Fruit fly (Drosophila melanogaster) whole organism, embryonic: Measurements from ENCODE around the gene mTor.

Experiments used
- CG11398 ChIP-seq: fragments of 200-800 bp; sonication (Bioruptor generic); optimal IDR thresholded peaks from 2 replicates; lab custom pipeline; 2016; ENCODE audit warnings: missing biosample characterization, missing genetic modification characterization
- CG11723 ChIP-seq: fragments of 200-800 bp; sonication (Bioruptor generic); optimal IDR thresholded peaks from 2 replicates; lab custom pipeline; 2017; ENCODE audit warnings: missing biosample characterization, mild to moderate bottlenecking, missing genetic modification characterization
- CG12104 ChIP-seq: fragments of 200-800 bp; sonication (Bioruptor generic); optimal IDR thresholded peaks from 3 replicates; lab custom pipeline; 2016; ENCODE audit warnings: missing biosample characterization, missing genetic modification characterization
- CG13424 ChIP-seq: fragments of 200-800 bp; sonication (Bioruptor generic); optimal IDR thresholded peaks from 2 replicates; lab custom pipeline; 2019; ENCODE audit warnings: missing biosample characterization, mild to moderate bottlenecking, missing genetic modification characterization, moderate library complexity
- CG13894 ChIP-seq: fragments of 200-800 bp; sonication (Bioruptor generic); optimal IDR thresholded peaks from 3 replicates; lab custom pipeline; 2018; ENCODE audit warnings: missing biosample characterization, mild to moderate bottlenecking, missing genetic modification characterization, moderate library complexity
- CG15011 ChIP-seq: fragments of 200-800 bp; sonication (Bioruptor generic); optimal IDR thresholded peaks from 3 replicates; lab custom pipeline; 2018; ENCODE audit warnings: missing biosample characterization, mild to moderate bottlenecking, missing genetic modification characterization
- CG15601 ChIP-seq: fragments of 200-800 bp; sonication (Bioruptor generic); optimal IDR thresholded peaks from 3 replicates; lab custom pipeline; 2019; ENCODE audit warnings: missing biosample characterization, mild to moderate bottlenecking, missing genetic modification characterization, moderate library complexity
- CG16863 ChIP-seq: fragments of 200-800 bp; sonication (Bioruptor generic); optimal IDR thresholded peaks from 3 replicates; lab custom pipeline; 2016; ENCODE audit warnings: missing biosample characterization, missing genetic modification characterization
- CG17568 ChIP-seq: fragments of 200-800 bp; sonication (Bioruptor generic); optimal IDR thresholded peaks from 2 replicates; lab custom pipeline; 2018; ENCODE audit warnings: missing biosample characterization, mild to moderate bottlenecking, missing genetic modification characterization, moderate library complexity
- CG18599 ChIP-seq: fragments of 200-800 bp; sonication (Bioruptor generic); optimal IDR thresholded peaks from 3 replicates; lab custom pipeline; 2017; ENCODE audit warnings: missing biosample characterization, missing genetic modification characterization, mild to moderate bottlenecking, moderate library complexity, missing genetic modification reagents
- CG31224 ChIP-seq: fragments of 200-800 bp; sonication (Bioruptor generic); IDR thresholded peaks from 2 replicates; pipeline ENCODE4 v1.3.6; 2022; ENCODE audit warnings: missing biosample characterization, missing genetic modification characterization
- CG32532 ChIP-seq: fragments of 200-800 bp; sonication (Bioruptor generic); IDR thresholded peaks from 2 replicates; pipeline ENCODE4 v1.3.6; 2022; ENCODE audit warnings: missing biosample characterization, missing genetic modification characterization
- CG34224 ChIP-seq: fragments of 200-800 bp; sonication (Bioruptor generic); IDR thresholded peaks from 3 replicates; pipeline ENCODE4 v1.3.6; 2022; ENCODE audit warnings: missing biosample characterization, missing genetic modification characterization; ENCODE audit not compliant: partially characterized antibody
- CG7928 ChIP-seq: fragments of 200-800 bp; sonication (Bioruptor generic); optimal IDR thresholded peaks from 2 replicates; lab custom pipeline; 2017; ENCODE audit warnings: missing biosample characterization, mild to moderate bottlenecking, missing genetic modification characterization
- CrebB ChIP-seq: fragments of 200-800 bp; sonication (Bioruptor generic); optimal IDR thresholded peaks from 3 replicates; lab custom pipeline; 2018; ENCODE audit warnings: missing biosample characterization, mild to moderate bottlenecking, missing genetic modification characterization
- Elba2 ChIP-seq: fragments of 200-800 bp; sonication (Bioruptor generic); optimal IDR thresholded peaks from 3 replicates; lab custom pipeline; 2016; ENCODE audit warnings: missing biosample characterization, missing genetic modification characterization
- HLH4C ChIP-seq: fragments of 200-800 bp; sonication (Bioruptor generic); IDR thresholded peaks from 3 replicates; pipeline ENCODE4 v1.3.6; 2022; ENCODE audit warnings: missing biosample characterization, missing genetic modification characterization; ENCODE audit not compliant: partially characterized antibody
- Kr ChIP-seq: fragments of 200-800 bp; sonication (Bioruptor generic); optimal IDR thresholded peaks from 2 replicates; lab custom pipeline; 2017; ENCODE audit warnings: missing biosample characterization, mild to moderate bottlenecking, missing genetic modification characterization
- MESR4 ChIP-seq: fragments of 200-800 bp; sonication (Bioruptor generic); optimal IDR thresholded peaks from 2 replicates; lab custom pipeline; 2018; ENCODE audit warnings: missing biosample characterization, mild to moderate bottlenecking, missing genetic modification characterization, moderate library complexity
- Meics ChIP-seq: fragments of 200-800 bp; sonication (Bioruptor generic); optimal IDR thresholded peaks from 2 replicates; lab custom pipeline; 2017; ENCODE audit warnings: missing biosample characterization, mild to moderate bottlenecking, missing genetic modification characterization
- Ptx1 ChIP-seq: fragments of 200-800 bp; sonication (Bioruptor generic); IDR thresholded peaks from 2 replicates; pipeline ENCODE4 v1.3.6; 2022; ENCODE audit warnings: missing biosample characterization, missing genetic modification characterization
- YL-1 ChIP-seq: fragments of 200-800 bp; sonication (Bioruptor generic); optimal IDR thresholded peaks from 3 replicates; lab custom pipeline; 2017; ENCODE audit warnings: missing biosample characterization, mild to moderate bottlenecking, missing genetic modification characterization
- al ChIP-seq: fragments of 200-800 bp; sonication (Bioruptor generic); IDR thresholded peaks from 2 replicates; pipeline ENCODE4 v1.3.6; 2022; ENCODE audit warnings: missing biosample characterization, missing genetic modification characterization
- cad ChIP-seq: fragments of >200 bp; optimal IDR thresholded peaks from 2 replicates; lab custom pipeline; 2017; ENCODE audit warnings: missing biosample characterization, missing genetic modification characterization
- ci ChIP-seq: fragments of 200-800 bp; sonication (Bioruptor generic); IDR thresholded peaks from 3 replicates; pipeline ENCODE4 v1.3.6; 2022; ENCODE audit warnings: missing biosample characterization, missing genetic modification characterization
- danr ChIP-seq: fragments of 200-800 bp; sonication (Bioruptor generic); IDR thresholded peaks from 2 replicates; pipeline ENCODE4 v1.3.6; 2022; ENCODE audit warnings: missing biosample characterization, missing genetic modification characterization
- dati ChIP-seq: fragments of 200-800 bp; sonication (Bioruptor generic); IDR thresholded peaks from 2 replicates; pipeline ENCODE4 v1.3.6; 2022; ENCODE audit warnings: missing biosample characterization, missing genetic modification characterization
- disco-r ChIP-seq: fragments of 200-800 bp; sonication (Bioruptor generic); optimal IDR thresholded peaks from 2 replicates; lab custom pipeline; 2016; ENCODE audit warnings: missing biosample characterization, missing genetic modification characterization
- dpn ChIP-seq, 2 experiments: fragments of 200-800 bp; sonication (Bioruptor generic); optimal IDR thresholded peaks; 3 replicates each; lab custom pipeline; 2016; ENCODE audit warnings: missing biosample characterization in 2 of 2, missing genetic modification characterization in 2 of 2
- exex ChIP-seq: fragments of 200-800 bp; sonication (Bioruptor generic); optimal IDR thresholded peaks from 4 replicates; lab custom pipeline; 2018; ENCODE audit warnings: missing biosample characterization, mild to moderate bottlenecking, missing genetic modification characterization, moderate library complexity
- fd96Cb ChIP-seq: fragments of 200-800 bp; sonication (Bioruptor generic); optimal IDR thresholded peaks from 2 replicates; lab custom pipeline; 2018; ENCODE audit warnings: missing biosample characterization, mild to moderate bottlenecking, missing genetic modification characterization, moderate library complexity
- gfzf ChIP-seq: fragments of 200-800 bp; sonication (Bioruptor generic); optimal IDR thresholded peaks from 2 replicates; lab custom pipeline; 2016; ENCODE audit warnings: missing biosample characterization, mild to moderate bottlenecking, missing genetic modification characterization, moderate library complexity
- jumu ChIP-seq: fragments of 200-800 bp; sonication (Bioruptor generic); optimal IDR thresholded peaks from 3 replicates; lab custom pipeline; 2016; ENCODE audit warnings: missing biosample characterization, missing genetic modification characterization
- mirr ChIP-seq: fragments of 200-800 bp; sonication (Bioruptor generic); optimal IDR thresholded peaks from 3 replicates; lab custom pipeline; 2018; ENCODE audit warnings: missing biosample characterization, mild to moderate bottlenecking, missing genetic modification characterization
- nom ChIP-seq: fragments of 200-800 bp; sonication (Bioruptor generic); optimal IDR thresholded peaks from 2 replicates; lab custom pipeline; 2017; ENCODE audit warnings: missing biosample characterization, missing genetic modification characterization, mild to moderate bottlenecking, moderate library complexity, missing genetic modification reagents
- p53 ChIP-seq: fragments of 200-800 bp; sonication (Bioruptor generic); optimal IDR thresholded peaks from 2 replicates; lab custom pipeline; 2016; ENCODE audit warnings: missing biosample characterization, missing genetic modification characterization
- pan ChIP-seq, 4 experiments: fragments of >200 bp in 3 of 4; fragments of 200-800 bp in 1 of 4; sonication (Bioruptor generic) in 1 of 4; optimal IDR thresholded peaks in 3 of 4; IDR thresholded peaks in 1 of 4; 2 replicates each; pipeline versions ENCODE4 v1.3.6 to Lab custom; 2017 to 2022; ENCODE audit warnings: missing biosample characterization in 2 of 4, missing genetic modification characterization in 2 of 4, mixed read lengths in 1 of 4
- pb ChIP-seq: fragments of 200-800 bp; sonication (Bioruptor generic); optimal IDR thresholded peaks from 3 replicates; lab custom pipeline; 2016; ENCODE audit warnings: missing biosample characterization, missing genetic modification characterization
- pho ChIP-seq: fragments of 200-800 bp; sonication (Bioruptor generic); optimal IDR thresholded peaks from 2 replicates; lab custom pipeline; 2016; ENCODE audit warnings: missing biosample characterization, missing genetic modification characterization
- psq ChIP-seq: fragments of 200-800 bp; sonication (Bioruptor generic); optimal IDR thresholded peaks from 2 replicates; lab custom pipeline; 2017; ENCODE audit warnings: missing biosample characterization, missing genetic modification characterization
- sc ChIP-seq, 3 experiments: fragments of >200 bp in 2 of 3; fragments of 200-800 bp in 1 of 3; sonication (Bioruptor generic) in 1 of 3; optimal IDR thresholded peaks; 2 replicates in 2 of 3; 3 replicates in 1 of 3; lab custom pipeline; 2017; ENCODE audit warnings: mild to moderate bottlenecking in 1 of 3, missing biosample characterization in 1 of 3, missing genetic modification characterization in 1 of 3, missing genetic modification reagents in 1 of 3
- sens-2 ChIP-seq: fragments of 200-800 bp; sonication (Bioruptor generic); IDR thresholded peaks from 2 replicates; pipeline ENCODE4 v1.3.6; 2022; ENCODE audit warnings: missing biosample characterization, missing genetic modification characterization
- slou ChIP-seq: fragments of 200-800 bp; sonication (Bioruptor generic); optimal IDR thresholded peaks from 3 replicates; lab custom pipeline; 2016; ENCODE audit warnings: missing biosample characterization, missing genetic modification characterization
- sqz ChIP-seq: fragments of 200-800 bp; sonication (Bioruptor generic); optimal IDR thresholded peaks from 3 replicates; lab custom pipeline; 2018; ENCODE audit warnings: missing biosample characterization, mild to moderate bottlenecking, missing genetic modification characterization
- stc ChIP-seq: fragments of 200-800 bp; sonication (Bioruptor generic); IDR thresholded peaks from 2 replicates; pipeline ENCODE4 v1.3.6; 2022; ENCODE audit warnings: missing biosample characterization, missing genetic modification characterization
- tio ChIP-seq: fragments of 200-800 bp; sonication (Bioruptor generic); optimal IDR thresholded peaks from 2 replicates; lab custom pipeline; 2017; ENCODE audit warnings: missing biosample characterization, missing genetic modification characterization, inconsistent platforms
- trh ChIP-seq: fragments of 200-800 bp; sonication (Bioruptor generic); optimal IDR thresholded peaks from 2 replicates; lab custom pipeline; 2016; ENCODE audit warnings: missing biosample characterization, missing genetic modification characterization
- vvl ChIP-seq: fragments of 200-800 bp; sonication (Bioruptor generic); IDR thresholded peaks from 2 replicates; pipeline ENCODE4 v1.3.6; 2022; ENCODE audit warnings: missing biosample characterization, missing genetic modification characterization
- wdn ChIP-seq: fragments of 200-800 bp; sonication (Bioruptor generic); IDR thresholded peaks from 2 replicates; pipeline ENCODE4 v1.3.6; 2022; ENCODE audit warnings: missing biosample characterization, missing genetic modification characterization

mTor gene

dm6 chr2L:12974045-12974539, 30.2 kb upstream of the mTor start, which contains the start of gene Vha68-2 (continued):
- TF ChIP-seq dati (GFP tag; lab: Robert Waterston, UW), result no peak
- no peak for TF ChIP-seq cad (GFP tag; lab: Kevin White, UChicago)
- peak; percentile 55; the same call in 1 of the 2 replicates for TF ChIP-seq wdn (GFP tag; lab: Robert Waterston, UW)
- TF ChIP-seq stc (GFP tag; lab: Robert Waterston, UW), result 0 out of 2 replicates have a peak, but pooled peaks have one; percentile 22
- TF ChIP-seq YL-1 (GFP tag; lab: Kevin White, UChicago), result peak; percentile 2
- peak; percentile 10 for TF ChIP-seq pb (GFP tag; lab: Kevin White, UChicago)
- TF ChIP-seq CrebB (tag; lab: Kevin White, UChicago), result peak; percentile 81
- TF ChIP-seq exex (tag; lab: Kevin White, UChicago), result peak; percentile 3
- TF ChIP-seq al (GFP tag; lab: Robert Waterston, UW), result no peak
- TF ChIP-seq Meics (GFP tag; lab: Kevin White, UChicago), result no peak
- TF ChIP-seq CG18599, result no peak
- TF ChIP-seq slou (GFP tag; lab: Kevin White, UChicago), result no peak
- no peak for TF ChIP-seq sens-2 (GFP tag; lab: Robert Waterston, UW)
- TF ChIP-seq pan (optimal IDR thresholded peaks at IDR 0.05; lab: Kevin White, UChicago), result no peak
- peak in 1 of 2 experiments; percentile 6 for TF ChIP-seq pan (GFP tag; optimal IDR thresholded peaks at IDR 0.05 in 1 of 2, IDR thresholded peaks at IDR 0.05 in 1 of 2)
- TF ChIP-seq CG13894, result peak; percentile 15
- TF ChIP-seq trh, result peak; percentile 3
- no peak; the same call in 1 of the 2 replicates for TF ChIP-seq CG32532 (GFP tag; lab: Robert Waterston, UW)
- TF ChIP-seq MESR4, result peak; percentile 18
- TF ChIP-seq nom (GFP tag; lab: Kevin White, UChicago), result peak; percentile 49
- no peak for TF ChIP-seq fd96Cb
- peak; percentile 92 for TF ChIP-seq ci
- no peak for TF ChIP-seq tio (GFP tag; lab: Kevin White, UChicago)
- TF ChIP-seq sc (optimal IDR thresholded peaks at IDR 0.05; lab: Kevin White, UChicago), result no peak
- no peak for TF ChIP-seq sc (GFP tag; optimal IDR thresholded peaks at IDR 0.05; lab: Kevin White, UChicago)
- peak; percentile 57 for TF ChIP-seq jumu (GFP tag; lab: Kevin White, UChicago)
- peak; percentile 49 for TF ChIP-seq HLH4C (GFP tag; lab: Robert Waterston, UW)
- TF ChIP-seq CG13424 (tag; lab: Kevin White, UChicago), result peak; percentile 55
- TF ChIP-seq vvl (GFP tag; lab: Robert Waterston, UW), result peak; percentile 79
- peak; percentile 10 for TF ChIP-seq pho
- peak; percentile 28 for TF ChIP-seq CG15601
- TF ChIP-seq Ptx1 (GFP tag; lab: Robert Waterston, UW), result peak; percentile 62
- peak; percentile 52 for TF ChIP-seq mirr (GFP tag; lab: Kevin White, UChicago)
- peak; percentile 50 for TF ChIP-seq gfzf (GFP tag; lab: Kevin White, UChicago)
- TF ChIP-seq disco-r (GFP tag; lab: Kevin White, UChicago), result peak; percentile 43

dm6 chr2L:12974562-12975366, 29.5 kb upstream of the mTor start:
- TF ChIP-seq CG12104 (GFP tag; lab: Kevin White, UChicago), result no peak
- no peak for TF ChIP-seq CG16863 (GFP tag; lab: Kevin White, UChicago)
- no peak for TF ChIP-seq p53 (GFP tag; lab: Kevin White, UChicago)
- peak; percentile 37 for TF ChIP-seq sqz (GFP tag; lab: Kevin White, UChicago)
- TF ChIP-seq CG7928 (GFP tag; lab: Kevin White, UChicago), result no peak
- no peak for TF ChIP-seq dpn (GFP tag; optimal IDR thresholded peaks at IDR 0.05; lab: Kevin White, UChicago)
- no peak for TF ChIP-seq CG11398
- TF ChIP-seq CG17568, result no peak
- TF ChIP-seq Kr, result no peak
- TF ChIP-seq CG34224 (GFP tag; lab: Robert Waterston, UW), result no peak
- TF ChIP-seq Elba2 (GFP tag; lab: Kevin White, UChicago), result no peak
- TF ChIP-seq danr (GFP tag; lab: Robert Waterston, UW), result 0 out of 2 replicates have a peak, but pooled peaks have one; percentile 8
- no peak for TF ChIP-seq CG11723
- no peak for TF ChIP-seq CG15011 (GFP tag; lab: Kevin White, UChicago)
- no peak for TF ChIP-seq psq (GFP tag; lab: Kevin White, UChicago)
- TF ChIP-seq CG31224 (GFP tag; lab: Robert Waterston, UW), result no peak
